Worm (Caenorhabditis elegans): Measurements from ENCODE around the gene F54D5.24.

DNA sequence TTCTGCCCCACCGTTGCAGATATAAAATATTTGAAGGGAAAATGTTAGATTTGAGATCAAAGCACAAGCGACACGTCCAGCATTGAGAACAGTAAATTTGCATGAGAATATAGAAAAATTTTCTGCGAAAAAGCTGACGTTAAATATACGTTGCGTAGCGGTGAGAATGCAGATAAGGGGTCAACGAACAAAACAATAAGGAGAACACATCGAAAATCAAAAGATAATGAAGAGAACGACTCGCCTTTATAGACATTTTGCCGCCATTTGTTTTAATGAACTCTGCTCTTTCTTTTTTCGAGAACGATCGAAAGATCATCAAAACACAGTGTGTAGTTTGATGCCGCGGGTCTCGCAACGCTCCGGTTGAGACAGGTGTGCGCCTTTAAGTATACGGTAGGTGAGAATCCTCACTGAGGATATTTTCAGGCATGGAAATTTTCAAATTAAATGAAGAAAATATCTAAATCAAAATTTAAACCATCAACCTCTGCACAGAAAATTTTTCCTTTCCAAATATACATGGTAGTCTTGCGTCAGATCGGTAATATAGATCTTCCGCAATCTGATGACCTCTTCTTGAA is 40.5 kb downstream of the F54D5.24 start:
- peak; percentile 49 for TF ChIP-seq elt-2 (tag; optimal IDR thresholded peaks at IDR 0.05)
- TF ChIP-seq sox-2 (GFP tag; IDR thresholded peaks at IDR 0.05): no peak
- no peak for TF ChIP-seq dmd-4 (tag; optimal IDR thresholded peaks at IDR 0.05; ENCODE audit: borderline replicate concordance)
- TF ChIP-seq tbx-2 (tag; optimal IDR thresholded peaks at IDR 0.05): no peak
- no peak for TF ChIP-seq nhr-11 (tag; optimal IDR thresholded peaks at IDR 0.05)
- TF ChIP-seq madf-2 (tag; optimal IDR thresholded peaks at IDR 0.05): no peak
- TF ChIP-seq pag-3 (tag; optimal IDR thresholded peaks at IDR 0.05; ENCODE audit: borderline replicate concordance): no peak
- TF ChIP-seq ztf-16 (tag; optimal IDR thresholded peaks at IDR 0.05): no peak
- no peak for TF ChIP-seq hlh-30 (tag; optimal IDR thresholded peaks at IDR 0.05; ENCODE audit: insufficient read depth)
